Worm (Caenorhabditis elegans) whole organism, L1 larva: ENCODE measurements around the gene aqp-8.
A peak's percentile ranks its signal among the peaks of the same experiment; 100 is the strongest.

Source experiments
- C34B4.2 ChIP-seq: sonication (generic microtip); optimal IDR thresholded peaks from 2 replicates; lab custom pipeline; 2017; ENCODE audit warnings: mild to moderate bottlenecking, missing genetic modification characterization, missing compliant biosample characterization
- blmp-1 ChIP-seq: fragments of 150-350 bp; optimal IDR thresholded peaks from 2 replicates; lab custom pipeline; 2014; ENCODE audit warnings: missing biosample characterization, missing genetic modification characterization
- ceh-63 ChIP-seq: fragments of 200-800 bp; sonication (Bioruptor generic); optimal IDR thresholded peaks from 2 replicates; lab custom pipeline; 2018; ENCODE audit warnings: mild to moderate bottlenecking, missing genetic modification characterization, missing compliant biosample characterization
- ceh-90 ChIP-seq: sonication (generic microtip); optimal IDR thresholded peaks from 2 replicates; lab custom pipeline; 2016; ENCODE audit warnings: missing genetic modification characterization, missing compliant biosample characterization
- dsc-1 ChIP-seq: sonication (generic microtip); optimal IDR thresholded peaks from 2 replicates; lab custom pipeline; 2016; ENCODE audit warnings: mild to moderate bottlenecking, missing genetic modification characterization, missing compliant biosample characterization
- elt-2 ChIP-seq: sonication (generic microtip); optimal IDR thresholded peaks from 2 replicates; lab custom pipeline; 2016; ENCODE audit warnings: missing genetic modification characterization, mild to moderate bottlenecking, inconsistent platforms, missing compliant biosample characterization, missing genetic modification reagents
- elt-3 ChIP-seq, 6 experiments: fragments of 150-350 bp in 1 of 6; sonication (generic microtip); optimal IDR thresholded peaks; 2 replicates each; lab custom pipeline; 2017 to 2018; ENCODE audit warnings: missing biosample characterization in 6 of 6, missing genetic modification characterization in 6 of 6, inconsistent platforms in 1 of 6
- fkh-8 ChIP-seq: sonication (generic microtip); optimal IDR thresholded peaks from 2 replicates; lab custom pipeline; 2016; ENCODE audit warnings: mild to moderate bottlenecking, missing genetic modification characterization, missing compliant biosample characterization
- fos-1 ChIP-seq: fragments of 150-350 bp; optimal IDR thresholded peaks from 2 replicates; lab custom pipeline; 2014; ENCODE audit warnings: missing biosample characterization, missing genetic modification characterization
- hlh-17 ChIP-seq: fragments of 200-800 bp; sonication (Bioruptor generic); optimal IDR thresholded peaks from 2 replicates; lab custom pipeline; 2018; ENCODE audit warnings: missing genetic modification characterization, mild to moderate bottlenecking, missing compliant biosample characterization, moderate library complexity, borderline replicate concordance
- hpl-2 ChIP-seq: fragments of 150-350 bp; optimal IDR thresholded peaks from 2 replicates; lab custom pipeline; 2014; ENCODE audit warnings: missing biosample characterization, missing genetic modification reagents, missing genetic modification characterization
- irx-1 ChIP-seq: sonication (generic microtip); optimal IDR thresholded peaks from 2 replicates; lab custom pipeline; 2016; ENCODE audit warnings: missing genetic modification characterization, missing compliant biosample characterization
- isw-1 ChIP-seq: fragments of 200-800 bp; sonication (Bioruptor generic); IDR thresholded peaks from 2 replicates; pipeline ENCODE4 v1.3.6; 2022; ENCODE audit warnings: missing genetic modification characterization, missing compliant biosample characterization
- jun-1 ChIP-seq: fragments of 150-350 bp; optimal IDR thresholded peaks from 2 replicates; lab custom pipeline; 2014; ENCODE audit warnings: missing biosample characterization, missing genetic modification reagents, missing genetic modification characterization
- lin-13 ChIP-seq: fragments of 150-350 bp; optimal IDR thresholded peaks from 2 replicates; lab custom pipeline; 2014; ENCODE audit warnings: missing biosample characterization, missing genetic modification reagents, missing genetic modification characterization
- lin-14 ChIP-seq: fragments of 200-800 bp; sonication (Bioruptor generic); optimal IDR thresholded peaks from 2 replicates; lab custom pipeline; 2018; ENCODE audit warnings: mild to moderate bottlenecking, missing genetic modification characterization, moderate library complexity, missing compliant biosample characterization
- lin-15B ChIP-seq: fragments of 150-350 bp; sonication (generic microtip); optimal IDR thresholded peaks from 3 replicates; lab custom pipeline; 2014; ENCODE audit warnings: missing biosample characterization, missing genetic modification characterization
- lin-35 ChIP-seq, 2 experiments: fragments of 150-350 bp; optimal IDR thresholded peaks; 2 replicates each; lab custom pipeline; 2014; ENCODE audit warnings: missing biosample characterization in 2 of 2, missing genetic modification characterization in 2 of 2, missing genetic modification reagents in 2 of 2
- lin-39 ChIP-seq: fragments of 150-350 bp; optimal IDR thresholded peaks from 2 replicates; lab custom pipeline; 2014; ENCODE audit warnings: missing biosample characterization, missing genetic modification reagents, missing genetic modification characterization
- nhr-11 ChIP-seq: fragments of 150-350 bp; optimal IDR thresholded peaks from 2 replicates; lab custom pipeline; 2014; ENCODE audit warnings: missing biosample characterization, missing genetic modification characterization
- nhr-19 ChIP-seq: fragments of 200-800 bp; sonication (Bioruptor generic); conservative IDR thresholded peaks from 2 replicates; pipeline ENCODE4 v1.3.6; 2022; ENCODE audit warnings: missing genetic modification characterization, missing compliant biosample characterization
- nhr-20 ChIP-seq: sonication (generic microtip); optimal IDR thresholded peaks from 2 replicates; lab custom pipeline; 2016; ENCODE audit warnings: mild to moderate bottlenecking, missing genetic modification characterization, missing compliant biosample characterization
- nhr-237 ChIP-seq: fragments of 150-350 bp; optimal IDR thresholded peaks from 2 replicates; lab custom pipeline; 2014; ENCODE audit warnings: missing biosample characterization, missing genetic modification characterization
- nhr-77 ChIP-seq: fragments of 150-350 bp; optimal IDR thresholded peaks from 2 replicates; lab custom pipeline; 2014; ENCODE audit warnings: missing biosample characterization, missing genetic modification characterization
- pag-3 ChIP-seq: sonication (generic microtip); optimal IDR thresholded peaks from 2 replicates; lab custom pipeline; 2017; ENCODE audit warnings: missing genetic modification characterization, mild to moderate bottlenecking, missing compliant biosample characterization, antibody characterized with exemption, borderline replicate concordance; ENCODE audit not compliant: insufficient read depth
- pqm-1 ChIP-seq: sonication (generic microtip); optimal IDR thresholded peaks from 3 replicates; lab custom pipeline; 2017; ENCODE audit warnings: missing biosample characterization, missing genetic modification characterization
- rnt-1 ChIP-seq: sonication (generic microtip); optimal IDR thresholded peaks from 2 replicates; lab custom pipeline; 2016; ENCODE audit warnings: mild to moderate bottlenecking, missing genetic modification characterization, moderate library complexity, missing compliant biosample characterization
- snpc-4 ChIP-seq: fragments of 150-350 bp; optimal IDR thresholded peaks from 2 replicates; lab custom pipeline; 2014; ENCODE audit warnings: missing biosample characterization, missing genetic modification characterization
- snu-23 ChIP-seq: sonication (generic microtip); optimal IDR thresholded peaks from 2 replicates; lab custom pipeline; 2016; ENCODE audit warnings: missing genetic modification characterization, missing compliant biosample characterization
- sptf-1 ChIP-seq: fragments of 150-350 bp; optimal IDR thresholded peaks from 2 replicates; lab custom pipeline; 2014; ENCODE audit warnings: missing biosample characterization, missing genetic modification characterization
- sup-37 ChIP-seq: fragments of 200-800 bp; sonication (Bioruptor generic); optimal IDR thresholded peaks from 2 replicates; lab custom pipeline; 2018; ENCODE audit warnings: mild to moderate bottlenecking, missing genetic modification characterization, missing compliant biosample characterization
- tbx-2 ChIP-seq: sonication (generic microtip); optimal IDR thresholded peaks from 2 replicates; lab custom pipeline; 2016; ENCODE audit warnings: missing genetic modification characterization, missing compliant biosample characterization
- tlp-1 ChIP-seq: fragments of 150-350 bp; optimal IDR thresholded peaks from 2 replicates; lab custom pipeline; 2014; ENCODE audit warnings: missing biosample characterization, missing genetic modification characterization
- unc-130 ChIP-seq: fragments of 150-350 bp; optimal IDR thresholded peaks from 2 replicates; lab custom pipeline; 2017; ENCODE audit warnings: missing biosample characterization, missing genetic modification characterization, inconsistent platforms
- unc-30 ChIP-seq: sonication (generic microtip); optimal IDR thresholded peaks from 2 replicates; lab custom pipeline; 2017; ENCODE audit warnings: missing biosample characterization, missing genetic modification characterization
- unc-62 ChIP-seq: fragments of 150-350 bp; optimal IDR thresholded peaks from 2 replicates; lab custom pipeline; 2014; ENCODE audit warnings: missing biosample characterization, missing genetic modification reagents, missing genetic modification characterization
- unc-86 ChIP-seq: sonication (generic microtip); optimal IDR thresholded peaks from 2 replicates; lab custom pipeline; 2016; ENCODE audit warnings: missing genetic modification characterization, missing compliant biosample characterization
- xbp-1 ChIP-seq: sonication (generic microtip); optimal IDR thresholded peaks from 2 replicates; lab custom pipeline; 2016; ENCODE audit warnings: missing genetic modification characterization, missing compliant biosample characterization
- ztf-11 ChIP-seq, 2 experiments: sonication (generic microtip); optimal IDR thresholded peaks; 2 replicates each; lab custom pipeline; 2016 to 2017; ENCODE audit warnings: missing genetic modification characterization in 2 of 2, missing biosample characterization in 1 of 2, missing compliant biosample characterization in 1 of 2

The aqp-8 gene

ce11 chrX:4678029-4678428 lies 26.7 kb downstream of the aqp-8 start, which contains the start of gene flp-11:
Gene flp-11 (minus strand): TSS chrX:4678129.
- no peak for TF ChIP-seq snu-23 (GFP tag; lab: Kevin White, UChicago)
- no peak for TF ChIP-seq tbx-2 (tag; lab: Kevin White, UChicago)
- no peak for TF ChIP-seq rnt-1 (tag; lab: Kevin White, UChicago)
- no peak for TF ChIP-seq sup-37 (GFP tag; lab: Kevin White, UChicago)
- TF ChIP-seq nhr-77 (tag; lab: Kevin White, UChicago), result no peak
- no peak for TF ChIP-seq tlp-1 (tag; lab: Kevin White, UChicago)

ce11 chrX:4676702-4677101 lies 28.1 kb downstream of the aqp-8 start:
- TF ChIP-seq snpc-4 (tag; lab: Kevin White, UChicago) (no peak), unc-130 (tag; lab: Kevin White, UChicago) (no peak), fos-1 (tag; lab: Kevin White, UChicago) (no peak), sptf-1 (no peak), fkh-8 (tag; lab: Kevin White, UChicago) (no peak), ceh-63 (no peak), unc-62 (GFP tag; lab: Kevin White, UChicago) (no peak), irx-1 (no peak), pag-3 (tag; lab: Kevin White, UChicago) (no peak), blmp-1 (tag; lab: Kevin White, UChicago) (no peak), unc-30 (tag; lab: Kevin White, UChicago) (no peak), nhr-237 (tag; lab: Kevin White, UChicago) (no peak), lin-13 (GFP tag; lab: Kevin White, UChicago) (no peak), ztf-11 (tag; optimal IDR thresholded peaks at IDR 0.05; lab: Kevin White, UChicago) (no peak), dsc-1 (tag; lab: Kevin White, UChicago) (no peak), hlh-17 (GFP tag; lab: Kevin White, UChicago) (no peak)

- TF ChIP-seq pqm-1 (tag; lab: Kevin White, UChicago) (no peak), jun-1 (tag; lab: Kevin White, UChicago) (no peak), elt-3 (tag; optimal IDR thresholded peaks at IDR 0.05; lab: Kevin White, UChicago) (peak in 1 of 6 experiments; percentile 36), nhr-20 (peak; percentile 8), elt-2 (tag; lab: Kevin White, UChicago) (peak; percentile 49), lin-14 (GFP tag; lab: Kevin White, UChicago) (peak; percentile 3), lin-35 (GFP tag; optimal IDR thresholded peaks at IDR 0.05; lab: Kevin White, UChicago) (peak in 1 of 2 experiments; percentile 34)
Observed at ce11 chrX:4673165-4673756, 31.5 kb downstream of the aqp-8 start, which contains the start of gene tmem-135. Gene tmem-135 (plus strand): TSS chrX:4673706.

- TF ChIP-seq elt-2 (tag; lab: Kevin White, UChicago), result no peak
- no peak for TF ChIP-seq xbp-1
- TF ChIP-seq lin-15B (tag; lab: Kevin White, UChicago), result no peak
- TF ChIP-seq isw-1, result no peak
- no peak for TF ChIP-seq hpl-2
- no peak for TF ChIP-seq ceh-90
- no peak for TF ChIP-seq unc-86 (tag; lab: Kevin White, UChicago)
- TF ChIP-seq sup-37 (GFP tag; lab: Kevin White, UChicago), result no peak
- no peak for TF ChIP-seq snpc-4 (tag; lab: Kevin White, UChicago)
- TF ChIP-seq lin-39, result no peak
- TF ChIP-seq nhr-11 (tag; lab: Kevin White, UChicago), result no peak
- no peak for TF ChIP-seq C34B4.2 (tag; lab: Kevin White, UChicago)
- no peak for TF ChIP-seq tbx-2 (tag; lab: Kevin White, UChicago)
- TF ChIP-seq nhr-19, result no peak
Observed at ce11 chrX:4671837-4672236, 32.9 kb downstream of the aqp-8 start.
